Worm (Caenorhabditis elegans): ENCODE results near the gene fkb-3.

Gene fkb-3

DNA sequence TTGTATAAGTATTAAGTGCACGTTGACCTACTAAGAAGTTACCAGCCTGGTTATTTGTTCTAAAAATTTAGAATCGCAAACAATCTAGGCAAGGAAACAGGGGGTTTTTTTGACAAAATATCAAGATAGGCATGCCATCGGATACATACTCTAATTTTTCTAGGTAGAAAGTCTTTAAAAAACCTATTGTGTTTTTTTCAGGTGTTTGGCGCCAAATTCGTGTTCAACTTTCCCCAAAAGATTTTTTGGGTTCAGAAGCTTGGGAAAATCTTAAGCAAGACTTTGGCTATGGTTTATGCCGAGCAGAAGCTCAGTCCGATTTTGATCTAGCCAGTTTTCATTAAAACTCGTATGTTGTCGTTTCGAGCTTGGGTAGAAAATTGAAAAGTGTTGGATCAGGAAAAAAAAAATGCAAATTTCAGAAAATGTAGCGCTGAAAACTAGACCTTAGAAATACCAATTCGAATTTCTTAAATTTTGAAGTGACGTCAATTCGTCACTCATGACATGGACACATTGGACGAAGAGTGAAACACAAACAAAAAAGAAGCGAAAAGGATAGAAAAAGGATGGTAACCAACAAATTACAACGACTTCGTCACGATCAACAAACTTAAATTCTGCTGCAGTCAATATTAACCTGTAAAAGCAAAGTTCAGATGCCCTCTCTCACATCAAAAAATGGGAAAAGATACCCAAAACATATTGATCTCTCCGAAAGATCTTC is 23.4 kb downstream of the fkb-3 start:
- TF ChIP-seq hlh-30 (tag; optimal IDR thresholded peaks at IDR 0.05; ENCODE audit: insufficient read depth) (no peak), R02D3.7 (tag; optimal IDR thresholded peaks at IDR 0.05) (no peak), F10B5.3 (tag; optimal IDR thresholded peaks at IDR 0.05) (no peak), unc-62 (GFP tag; optimal IDR thresholded peaks at IDR 0.05 in 1 of 2) (peak in 1 of 2 experiments; percentile 95), unc-62 (tag; optimal IDR thresholded peaks at IDR 0.05) (no peak), mdl-1 (tag; optimal IDR thresholded peaks at IDR 0.05) (no peak), zag-1 (tag; optimal IDR thresholded peaks at IDR 0.05) (no peak), aha-1 (tag) (peak; percentile 92)

DNA sequence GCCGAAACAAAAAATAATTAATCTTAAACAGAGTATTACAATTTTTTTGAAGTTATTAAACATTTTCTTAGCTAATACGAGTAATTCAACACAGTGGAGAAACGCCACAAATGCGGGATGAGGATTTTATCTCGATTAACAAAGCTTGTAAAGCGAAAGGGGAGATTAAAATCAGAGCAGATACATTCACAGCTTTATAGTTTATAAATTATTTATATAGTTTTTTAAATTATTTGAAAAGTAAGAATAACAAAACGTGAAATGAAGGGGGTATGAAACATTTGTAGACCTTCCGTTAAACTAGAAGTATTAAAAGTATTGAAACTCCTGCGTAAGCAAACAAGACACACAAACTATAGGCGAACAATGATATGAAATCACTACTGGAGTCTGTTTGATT is 30.1 kb downstream of the fkb-3 start, which contains the start of gene C05C8.8:
Gene C05C8.8 (minus strand): TSS at position 101 of the 400 bp plus-strand sequence.
- TF ChIP-seq attf-4 (tag; optimal IDR thresholded peaks at IDR 0.05) (no peak), lin-39 (tag; optimal IDR thresholded peaks at IDR 0.05) (no peak), nhr-76 (tag; optimal IDR thresholded peaks at IDR 0.05) (no peak), nhr-111 (GFP tag; optimal IDR thresholded peaks at IDR 0.05) (no peak), unc-62 (GFP tag; optimal IDR thresholded peaks at IDR 0.05 in 1 of 2) (no peak), unc-62 (tag; optimal IDR thresholded peaks at IDR 0.05) (no peak), daf-12 (tag; optimal IDR thresholded peaks at IDR 0.05) (no peak), T20F7.1 (GFP tag; optimal IDR thresholded peaks at IDR 0.05) (no peak), pqm-1 (tag; optimal IDR thresholded peaks at IDR 0.05) (no peak), nhr-48 (tag; optimal IDR thresholded peaks at IDR 0.05) (no peak), nhr-237 (tag; optimal IDR thresholded peaks at IDR 0.05) (no peak), nhr-77 (tag; optimal IDR thresholded peaks at IDR 0.05) (no peak), lin-38 (GFP tag; IDR thresholded peaks at IDR 0.05) (no peak), zfp-3 (GFP tag; conservative IDR thresholded peaks at IDR 0.05) (no peak), mes-2 (tag; optimal IDR thresholded peaks at IDR 0.05; ENCODE audit: poor library complexity, severe bottlenecking) (no peak), vab-7 (GFP tag; IDR thresholded peaks at IDR 0.05) (no peak), fos-1 (tag; optimal IDR thresholded peaks at IDR 0.05) (no peak), ztf-11 (tag; optimal IDR thresholded peaks at IDR 0.05) (no peak)

DNA sequence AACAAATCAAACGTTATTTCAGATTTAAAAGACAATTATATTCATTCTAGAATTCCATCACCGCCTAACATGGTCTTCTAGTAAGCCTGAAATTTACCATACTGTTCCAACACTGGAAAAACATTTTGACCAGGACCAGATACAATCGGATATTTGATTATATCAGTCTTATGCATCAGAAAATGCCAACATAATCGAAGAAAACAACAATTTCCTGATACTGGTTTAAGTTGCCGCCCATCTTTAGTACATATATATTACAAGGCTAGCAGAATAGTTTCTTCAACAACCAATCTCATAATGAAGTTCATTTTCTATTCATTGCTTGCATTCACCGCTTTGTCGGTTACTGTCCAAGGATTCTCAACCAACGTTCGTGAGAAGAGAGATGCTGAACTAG is 33.9 kb downstream of the fkb-3 start, which contains the start of gene C13A2.12:
Gene C13A2.12 (plus strand): TSS at position 301 of the 400 bp plus-strand sequence.
- no peak for TF ChIP-seq F49E8.2 (tag; optimal IDR thresholded peaks at IDR 0.05; ENCODE audit: borderline replicate concordance)
- no peak for TF ChIP-seq T20F7.1 (GFP tag; optimal IDR thresholded peaks at IDR 0.05)
- no peak for TF ChIP-seq dve-1 (tag; optimal IDR thresholded peaks at IDR 0.05; ENCODE audit: insufficient read depth)
- no peak for TF ChIP-seq attf-4 (tag; optimal IDR thresholded peaks at IDR 0.05)
- no peak for TF ChIP-seq snpc-4 (tag; optimal IDR thresholded peaks at IDR 0.05)
- no peak for TF ChIP-seq tra-1 (GFP tag; IDR thresholded peaks at IDR 0.05)
- no peak for TF ChIP-seq nhr-11 (tag; optimal IDR thresholded peaks at IDR 0.05)
- no peak for TF ChIP-seq hlh-11 (tag; optimal IDR thresholded peaks at IDR 0.05)
- TF ChIP-seq ctbp-1 (GFP tag; IDR thresholded peaks at IDR 0.05), result no peak
- no peak for TF ChIP-seq ceh-28 (tag; optimal IDR thresholded peaks at IDR 0.05)
- no peak for TF ChIP-seq mxl-3 (GFP tag; optimal IDR thresholded peaks at IDR 0.05)
- TF ChIP-seq F37D6.2 (tag; optimal IDR thresholded peaks at IDR 0.05), result no peak
- no peak for TF ChIP-seq saeg-2 (GFP tag; IDR thresholded peaks at IDR 0.05)
- no peak for TF ChIP-seq fos-1 (tag; optimal IDR thresholded peaks at IDR 0.05)
- TF ChIP-seq snpc-1.2 (GFP tag; IDR thresholded peaks at IDR 0.05), result no peak
- TF ChIP-seq aly-2 (tag; optimal IDR thresholded peaks at IDR 0.05), result no peak

DNA sequence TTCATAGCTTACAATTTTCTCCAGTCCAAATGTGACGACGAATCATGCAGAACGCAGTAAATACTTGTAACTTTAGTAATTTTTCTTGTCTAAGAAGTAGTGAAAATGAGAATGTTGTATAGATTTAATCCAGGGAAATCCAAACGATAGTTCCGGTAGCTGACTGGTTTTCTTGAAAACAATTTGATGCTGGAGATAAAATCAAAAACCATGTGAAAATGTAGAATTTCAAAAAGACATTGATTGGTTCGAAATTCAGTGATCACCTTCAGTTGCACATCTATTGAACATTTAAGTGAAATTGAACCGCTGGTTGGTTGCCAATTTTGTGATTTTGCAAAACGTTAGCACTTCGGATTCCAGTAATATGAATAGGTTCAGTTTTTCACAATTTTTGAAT is 39.0 kb downstream of the fkb-3 start, which contains the start of gene C13A2.9:
Gene C13A2.9 (minus strand): TSS at position 101 of the 400 bp plus-strand sequence.
- TF ChIP-seq ceh-62 (tag; optimal IDR thresholded peaks at IDR 0.05) (no peak), ceh-28 (tag; optimal IDR thresholded peaks at IDR 0.05) (no peak), ZK546.5 (tag; optimal IDR thresholded peaks at IDR 0.05) (no peak)

All from whole organism, L4 larva.